Fruit fly (Drosophila melanogaster) whole organism, embryonic: Measurements from ENCODE around the gene sick.
A peak's percentile ranks its signal among the peaks of the same experiment; 100 is the strongest.

Experiments
- CG10565 ChIP-seq: fragments of 200-800 bp; sonication (Bioruptor generic); optimal IDR thresholded peaks from 3 replicates; lab custom pipeline; 2016; ENCODE audit warnings: missing biosample characterization, mild to moderate bottlenecking, missing genetic modification characterization
- CG11504 ChIP-seq: fragments of 200-800 bp; sonication (Bioruptor generic); optimal IDR thresholded peaks from 3 replicates; lab custom pipeline; 2019; ENCODE audit warnings: missing biosample characterization, mild to moderate bottlenecking, missing genetic modification characterization, moderate library complexity
- CG12071 ChIP-seq: fragments of 200-800 bp; sonication (Bioruptor generic); optimal IDR thresholded peaks from 3 replicates; lab custom pipeline; 2018; ENCODE audit warnings: missing biosample characterization, mild to moderate bottlenecking, missing genetic modification characterization
- CG12219 ChIP-seq: fragments of 200-800 bp; sonication (Bioruptor generic); optimal IDR thresholded peaks from 3 replicates; lab custom pipeline; 2018; ENCODE audit warnings: missing biosample characterization, mild to moderate bottlenecking, missing genetic modification characterization
- CG12299 ChIP-seq: fragments of 200-800 bp; sonication (Bioruptor generic); optimal IDR thresholded peaks from 2 replicates; lab custom pipeline; 2018; ENCODE audit warnings: missing biosample characterization, mild to moderate bottlenecking, missing genetic modification characterization
- CG1233 ChIP-seq: fragments of 200-800 bp; sonication (Bioruptor generic); optimal IDR thresholded peaks from 4 replicates; lab custom pipeline; 2018; ENCODE audit warnings: missing biosample characterization, mild to moderate bottlenecking, missing genetic modification characterization
- CG12744 ChIP-seq: fragments of 200-800 bp; sonication (Bioruptor generic); optimal IDR thresholded peaks from 2 replicates; lab custom pipeline; 2016; ENCODE audit warnings: missing biosample characterization, missing genetic modification characterization
- CG14710 ChIP-seq: fragments of 200-800 bp; sonication (Bioruptor generic); optimal IDR thresholded peaks from 3 replicates; lab custom pipeline; 2019; ENCODE audit warnings: missing biosample characterization, mild to moderate bottlenecking, missing genetic modification characterization, moderate library complexity
- CG16779 ChIP-seq: fragments of 200-800 bp; sonication (Bioruptor generic); IDR thresholded peaks from 2 replicates; pipeline ENCODE4 v1.3.6; 2022; ENCODE audit warnings: missing biosample characterization, missing genetic modification characterization
- CG16813 ChIP-seq: fragments of 200-800 bp; sonication (Bioruptor generic); IDR thresholded peaks from 3 replicates; pipeline ENCODE4 v1.3.6; 2022; ENCODE audit warnings: missing biosample characterization, missing genetic modification characterization; ENCODE audit not compliant: partially characterized antibody
- CG17829 ChIP-seq: fragments of 200-800 bp; optimal IDR thresholded peaks from 2 replicates; lab custom pipeline; 2019; ENCODE audit warnings: missing biosample characterization, mild to moderate bottlenecking, missing genetic modification characterization, moderate library complexity
- CG30431 ChIP-seq: fragments of 200-800 bp; sonication (Bioruptor generic); optimal IDR thresholded peaks from 2 replicates; lab custom pipeline; 2017; ENCODE audit warnings: missing biosample characterization, missing genetic modification characterization
- CG31388 ChIP-seq: fragments of 200-800 bp; sonication (Bioruptor generic); optimal IDR thresholded peaks from 2 replicates; lab custom pipeline; 2016; ENCODE audit warnings: missing biosample characterization, missing genetic modification characterization
- CG4707 ChIP-seq: fragments of 200-800 bp; sonication (Bioruptor generic); optimal IDR thresholded peaks from 2 replicates; lab custom pipeline; 2018; ENCODE audit warnings: missing biosample characterization, mild to moderate bottlenecking, missing genetic modification characterization, moderate library complexity
- CG7372 ChIP-seq: fragments of 200-800 bp; sonication (Bioruptor generic); IDR thresholded peaks from 2 replicates; pipeline ENCODE4 v1.3.6; 2022; ENCODE audit warnings: missing biosample characterization, missing genetic modification characterization
- CG7556 ChIP-seq: fragments of 200-800 bp; sonication (Bioruptor generic); optimal IDR thresholded peaks from 2 replicates; lab custom pipeline; 2017; ENCODE audit warnings: missing biosample characterization, mild to moderate bottlenecking, missing genetic modification characterization
- CG7745 ChIP-seq: fragments of 200-800 bp; sonication (Bioruptor generic); optimal IDR thresholded peaks from 2 replicates; lab custom pipeline; 2018; ENCODE audit warnings: missing biosample characterization, mild to moderate bottlenecking, missing genetic modification characterization, moderate library complexity
- CrebB ChIP-seq: fragments of 200-800 bp; sonication (Bioruptor generic); optimal IDR thresholded peaks from 3 replicates; lab custom pipeline; 2018; ENCODE audit warnings: missing biosample characterization, mild to moderate bottlenecking, missing genetic modification characterization
- D19B ChIP-seq: fragments of 200-800 bp; sonication (Bioruptor generic); optimal IDR thresholded peaks from 2 replicates; lab custom pipeline; 2017; ENCODE audit warnings: missing biosample characterization, mild to moderate bottlenecking, missing genetic modification characterization
- Dek ChIP-seq: fragments of 200-800 bp; sonication (Bioruptor generic); optimal IDR thresholded peaks from 3 replicates; lab custom pipeline; 2019; ENCODE audit warnings: missing biosample characterization, mild to moderate bottlenecking, missing genetic modification characterization, moderate library complexity
- Dip2 ChIP-seq: fragments of 200-800 bp; sonication (Bioruptor generic); IDR thresholded peaks from 2 replicates; pipeline ENCODE4 v1.3.6; 2022; ENCODE audit warnings: missing biosample characterization, missing genetic modification characterization
- Dip3 ChIP-seq: fragments of 200-800 bp; sonication (Bioruptor generic); optimal IDR thresholded peaks from 3 replicates; lab custom pipeline; 2016; ENCODE audit warnings: missing biosample characterization, missing genetic modification characterization
- Doc2 ChIP-seq: fragments of 200-800 bp; sonication (Bioruptor generic); IDR thresholded peaks from 2 replicates; pipeline ENCODE4 v1.3.6; 2022; ENCODE audit warnings: missing biosample characterization, missing genetic modification characterization
- Gsc ChIP-seq: fragments of 200-800 bp; sonication (Bioruptor generic); IDR thresholded peaks from 2 replicates; pipeline ENCODE4 v1.3.6; 2022; ENCODE audit warnings: missing biosample characterization, missing genetic modification characterization
- HLHmδ ChIP-seq: fragments of 200-800 bp; sonication (Bioruptor generic); optimal IDR thresholded peaks from 2 replicates; lab custom pipeline; 2018; ENCODE audit warnings: missing biosample characterization, mild to moderate bottlenecking, missing genetic modification characterization, moderate library complexity
- Hmx ChIP-seq: fragments of 200-800 bp; sonication (Bioruptor generic); optimal IDR thresholded peaks from 2 replicates; lab custom pipeline; 2016; ENCODE audit warnings: missing biosample characterization, missing genetic modification characterization
- Hr51 ChIP-seq, 2 experiments: fragments of 200-800 bp; sonication (Bioruptor generic); optimal IDR thresholded peaks; 2 replicates in 1 of 2; 3 replicates in 1 of 2; lab custom pipeline; 2016 to 2018; ENCODE audit warnings: missing biosample characterization in 2 of 2, missing genetic modification characterization in 2 of 2, mild to moderate bottlenecking in 1 of 2, moderate library complexity in 1 of 2
- Jarid2 ChIP-seq: fragments of 200-800 bp; sonication (Bioruptor generic); optimal IDR thresholded peaks from 3 replicates; lab custom pipeline; 2017; ENCODE audit warnings: mild to moderate bottlenecking, missing biosample characterization, missing genetic modification reagents, missing genetic modification characterization
- MESR4 ChIP-seq: fragments of 200-800 bp; sonication (Bioruptor generic); optimal IDR thresholded peaks from 2 replicates; lab custom pipeline; 2018; ENCODE audit warnings: missing biosample characterization, mild to moderate bottlenecking, missing genetic modification characterization, moderate library complexity
- MTF-1 ChIP-seq: fragments of 200-800 bp; sonication (Bioruptor generic); optimal IDR thresholded peaks from 2 replicates; lab custom pipeline; 2018; ENCODE audit warnings: missing biosample characterization, mild to moderate bottlenecking, missing genetic modification characterization, borderline replicate concordance
- NFAT ChIP-seq: fragments of 200-800 bp; sonication (Bioruptor generic); IDR thresholded peaks from 2 replicates; pipeline ENCODE4 v1.3.6; 2022; ENCODE audit warnings: missing biosample characterization, missing genetic modification characterization
- NK7.1 ChIP-seq: fragments of 200-800 bp; sonication (Bioruptor generic); optimal IDR thresholded peaks from 3 replicates; lab custom pipeline; 2016; ENCODE audit warnings: missing biosample characterization, missing genetic modification characterization
- Taf1 ChIP-seq: fragments of 200-800 bp; sonication (Bioruptor generic); IDR thresholded peaks from 2 replicates; pipeline ENCODE4 v1.3.6; 2022; ENCODE audit warnings: missing biosample characterization, missing genetic modification characterization
- Usf ChIP-seq: fragments of 200-800 bp; sonication (Bioruptor generic); optimal IDR thresholded peaks from 2 replicates; lab custom pipeline; 2017; ENCODE audit warnings: missing genotype, missing biosample characterization, missing genetic modification characterization
- ab ChIP-seq: fragments of 200-800 bp; sonication (Bioruptor generic); optimal IDR thresholded peaks from 2 replicates; lab custom pipeline; 2016; ENCODE audit warnings: missing biosample characterization, missing genetic modification characterization
- cwo ChIP-seq: fragments of 200-800 bp; sonication (Bioruptor generic); optimal IDR thresholded peaks from 3 replicates; lab custom pipeline; 2017; ENCODE audit warnings: missing biosample characterization, missing genetic modification characterization, mild to moderate bottlenecking, moderate library complexity, missing genetic modification reagents
- dan ChIP-seq: fragments of 200-800 bp; sonication (Bioruptor generic); IDR thresholded peaks from 2 replicates; pipeline ENCODE4 v1.3.6; 2022; ENCODE audit warnings: missing biosample characterization, missing genetic modification characterization
- dm ChIP-seq: fragments of 200-800 bp; sonication (Bioruptor generic); optimal IDR thresholded peaks from 3 replicates; lab custom pipeline; 2016; ENCODE audit warnings: missing biosample characterization, missing genetic modification characterization
- en ChIP-seq: fragments of 200-800 bp; sonication (Bioruptor generic); optimal IDR thresholded peaks from 2 replicates; lab custom pipeline; 2016; ENCODE audit warnings: missing biosample characterization, missing genetic modification characterization
- fd102C ChIP-seq: fragments of 200-800 bp; sonication (Bioruptor generic); optimal IDR thresholded peaks from 2 replicates; lab custom pipeline; 2018; ENCODE audit warnings: missing biosample characterization, mild to moderate bottlenecking, missing genetic modification characterization, moderate library complexity
- fd64A ChIP-seq: fragments of 200-800 bp; sonication (Bioruptor generic); optimal IDR thresholded peaks from 3 replicates; lab custom pipeline; 2018; ENCODE audit warnings: missing biosample characterization, mild to moderate bottlenecking, missing genetic modification characterization
- hb ChIP-seq: fragments of 200-800 bp; sonication (Bioruptor generic); IDR thresholded peaks from 3 replicates; pipeline ENCODE4 v1.3.6; 2022; ENCODE audit warnings: missing biosample characterization, missing genetic modification characterization; ENCODE audit not compliant: partially characterized antibody
- lola ChIP-seq, 3 experiments: fragments of >200 bp in 2 of 3; fragments of 200-800 bp in 1 of 3; sonication (Bioruptor generic) in 1 of 3; optimal IDR thresholded peaks; 2 replicates each; lab custom pipeline; 2017 to 2019; ENCODE audit warnings: missing biosample characterization in 3 of 3, missing genetic modification characterization in 3 of 3, mild to moderate bottlenecking in 1 of 3, moderate library complexity in 1 of 3
- pros ChIP-seq: fragments of 200-800 bp; sonication (Bioruptor generic); optimal IDR thresholded peaks from 3 replicates; lab custom pipeline; 2019; ENCODE audit warnings: missing biosample characterization, mild to moderate bottlenecking, missing genetic modification characterization, moderate library complexity
- slou ChIP-seq: fragments of 200-800 bp; sonication (Bioruptor generic); optimal IDR thresholded peaks from 3 replicates; lab custom pipeline; 2016; ENCODE audit warnings: missing biosample characterization, missing genetic modification characterization
- so ChIP-seq: fragments of 200-800 bp; sonication (Bioruptor generic); IDR thresholded peaks from 3 replicates; pipeline ENCODE4 v1.3.6; 2022; ENCODE audit warnings: missing biosample characterization, missing genetic modification characterization
- sqz ChIP-seq: fragments of 200-800 bp; sonication (Bioruptor generic); optimal IDR thresholded peaks from 3 replicates; lab custom pipeline; 2018; ENCODE audit warnings: missing biosample characterization, mild to moderate bottlenecking, missing genetic modification characterization
- ssp ChIP-seq: fragments of 200-800 bp; sonication (Bioruptor generic); IDR thresholded peaks from 2 replicates; pipeline ENCODE4 v1.3.6; 2022; ENCODE audit warnings: missing biosample characterization, missing genetic modification characterization
- trem ChIP-seq: fragments of 200-800 bp; optimal IDR thresholded peaks from 3 replicates; lab custom pipeline; 2019; ENCODE audit warnings: missing biosample characterization, mild to moderate bottlenecking, missing genetic modification characterization, moderate library complexity
- tup ChIP-seq: fragments of 200-800 bp; sonication (Bioruptor generic); optimal IDR thresholded peaks from 2 replicates; lab custom pipeline; 2016; ENCODE audit warnings: missing biosample characterization, mild to moderate bottlenecking, missing genetic modification characterization, moderate library complexity

sick gene

dm6 chr2L:19887468-19887867 is 91.3 kb downstream of the sick start (continued):
- TF ChIP-seq NFAT (GFP tag; lab: Robert Waterston, UW) (peak; percentile 86), CG30431 (GFP tag; lab: Kevin White, UChicago) (peak; percentile 55), Jarid2 (GFP tag; lab: Kevin White, UChicago) (peak; percentile 63), CG16813 (GFP tag; lab: Robert Waterston, UW) (peak; percentile 49; the same call in 2 of the 3 replicates), dm (peak; percentile 55), sqz (GFP tag; lab: Kevin White, UChicago) (no peak), NK7.1 (no peak), Usf (GFP tag; lab: Kevin White, UChicago) (no peak), CG10565 (no peak), lola (GFP tag; optimal IDR thresholded peaks at IDR 0.05; lab: Kevin White, UChicago) (peak in 1 of 3 experiments; percentile 36), CG11504 (tag; lab: Kevin White, UChicago) (peak; percentile 68), CG12071 (GFP tag; lab: Kevin White, UChicago) (no peak), cwo (no peak), dan (GFP tag; lab: Robert Waterston, UW) (no peak), CG17829 (peak; percentile 82), CG7556 (GFP tag; lab: Kevin White, UChicago) (peak; percentile 23), D19B (peak; percentile 22), CG1233 (GFP tag; lab: Kevin White, UChicago) (peak; percentile 42), CG7745 (tag; lab: Kevin White, UChicago) (no peak), tup (no peak), hb (GFP tag; lab: Robert Waterston, UW) (no peak), CG16779 (GFP tag; lab: Robert Waterston, UW) (0 out of 2 replicates have a peak, but pooled peaks have one; percentile 4), Taf1 (GFP tag; lab: Robert Waterston, UW) (no peak), Doc2 (GFP tag; lab: Robert Waterston, UW) (no peak), fd102C (GFP tag; lab: Kevin White, UChicago) (peak; percentile 30), CG14710 (tag; lab: Kevin White, UChicago) (peak; percentile 78), ssp (GFP tag; lab: Robert Waterston, UW) (peak; percentile 48), HLHmδ (GFP tag; lab: Kevin White, UChicago) (peak; percentile 7), trem (tag; lab: Kevin White, UChicago) (peak; percentile 63), CrebB (tag; lab: Kevin White, UChicago) (peak; percentile 33), CG7372 (GFP tag; lab: Robert Waterston, UW) (peak; percentile 59; the same call in 1 of the 2 replicates), ab (GFP tag; lab: Kevin White, UChicago) (peak; percentile 42), Gsc (GFP tag; lab: Robert Waterston, UW) (no peak), MTF-1 (GFP tag; lab: Kevin White, UChicago) (peak; percentile 51), en (GFP tag; lab: Kevin White, UChicago) (peak; percentile 59), so (GFP tag; lab: Robert Waterston, UW) (no peak), Hr51 (GFP tag; optimal IDR thresholded peaks at IDR 0.05; lab: Kevin White, UChicago) (peak; percentile 55 to 58), slou (peak; percentile 89), Hmx (GFP tag; lab: Kevin White, UChicago) (no peak), Dip3 (GFP tag; lab: Kevin White, UChicago) (peak; percentile 61), MESR4 (no peak), CG12299 (no peak), Dek (tag; lab: Kevin White, UChicago) (peak; percentile 80), Dip2 (GFP tag; lab: Robert Waterston, UW) (no peak), pros (GFP tag; lab: Kevin White, UChicago) (no peak), fd64A (GFP tag; lab: Kevin White, UChicago) (no peak), CG12744 (GFP tag; lab: Kevin White, UChicago) (peak; percentile 54), CG4707 (GFP tag; lab: Kevin White, UChicago) (peak; percentile 52), CG31388 (peak; percentile 40), CG12219 (GFP tag; lab: Kevin White, UChicago) (no peak)
